Fruit fly (Drosophila melanogaster) whole organism, pupa: ENCODE results near the gene par-6.

Source experiments
- CG13204 ChIP-seq: fragments of 200-800 bp; sonication (Bioruptor generic); optimal IDR thresholded peaks from 2 replicates; lab custom pipeline; 2018; ENCODE audit warnings: missing biosample characterization, mild to moderate bottlenecking, missing genetic modification characterization, moderate library complexity
- CG17806 ChIP-seq: fragments of 200-800 bp; sonication (Bioruptor generic); optimal IDR thresholded peaks from 2 replicates; lab custom pipeline; 2018; ENCODE audit warnings: missing biosample characterization, mild to moderate bottlenecking, missing genetic modification characterization, moderate library complexity
- CG34367 ChIP-seq: fragments of 200-800 bp; sonication (Bioruptor generic); optimal IDR thresholded peaks from 2 replicates; lab custom pipeline; 2018; ENCODE audit warnings: missing biosample characterization, mild to moderate bottlenecking, missing genetic modification characterization
- EcR ChIP-seq: fragments of 200-800 bp; sonication (Bioruptor generic); optimal IDR thresholded peaks from 3 replicates; lab custom pipeline; 2019; ENCODE audit warnings: missing biosample characterization, missing genetic modification characterization, mild to moderate bottlenecking, moderate library complexity, missing genetic modification reagents
- Snoo ChIP-seq: fragments of 200-800 bp; sonication (Bioruptor generic); optimal IDR thresholded peaks from 3 replicates; lab custom pipeline; 2017; ENCODE audit warnings: missing biosample characterization, mild to moderate bottlenecking, missing genetic modification characterization, inconsistent platforms

DNA sequence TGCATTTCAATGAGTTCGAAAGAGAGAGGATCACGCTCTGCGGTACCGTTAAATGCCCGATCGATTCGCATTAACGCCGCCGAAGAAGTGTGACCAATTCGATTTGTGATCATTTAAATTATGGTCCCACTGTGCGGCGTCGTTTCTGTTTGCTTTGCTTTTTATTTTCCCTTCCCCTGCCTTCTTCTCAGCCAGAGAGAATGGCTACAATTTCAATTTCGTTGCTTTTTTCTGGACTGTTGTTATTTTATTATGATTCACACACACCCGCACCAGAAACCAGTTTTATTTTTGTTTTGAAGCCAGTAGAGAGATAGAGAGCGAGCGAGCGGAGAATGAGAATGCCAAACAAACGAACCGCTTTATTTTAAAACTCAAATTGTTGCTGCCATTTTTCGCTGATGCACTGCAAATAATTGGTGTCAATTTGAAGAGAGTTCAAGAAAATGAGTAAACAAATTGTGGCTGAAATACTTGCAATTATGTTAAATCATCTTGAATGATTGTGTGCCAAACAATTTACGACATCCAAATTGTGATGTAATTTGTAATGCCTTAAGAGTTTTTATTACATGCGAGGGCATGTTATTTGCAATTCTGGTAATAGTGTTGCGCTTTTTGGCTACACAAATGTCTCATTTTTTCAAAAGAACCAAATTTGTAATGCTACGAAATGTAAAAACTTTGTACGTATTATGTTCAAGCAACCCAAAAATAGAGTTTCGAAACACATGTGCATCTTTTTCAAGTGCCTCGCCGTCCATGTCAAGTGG is 39.6 kb downstream of the par-6 start:
- TF ChIP-seq CG13204 (GFP tag; lab: Kevin White, UChicago) (no peak), CG34367 (tag; lab: Kevin White, UChicago) (peak; percentile 37), EcR (GFP tag; lab: Kevin White, UChicago) (no peak), Snoo (tag; lab: Kevin White, UChicago) (peak; percentile 68), CG17806 (tag; lab: Kevin White, UChicago) (peak; percentile 68)
